In genomic region chr3R:8187446-8188133, dm6 we compare ENCODE assay signal across 3 fruit fly cellular contexts.
TF ChIP-seq lines count a peak whose summit lies in the region.

No protein-coding gene starts in this region.

- TF ChIP-seq CTCF in whole organism, embryonic (GFP tag; optimal IDR thresholded peaks at IDR 0.05; lab: Kevin White, UChicago), result no peak

TF ChIP-seq in whole organism, embryonic, 481 proteins besides CTCF, POLR2A, EP300 and RAD21 (continues in another document):
- no peak for TF ChIP-seq Kr (GFP tag; optimal IDR thresholded peaks at IDR 0.05; lab: Kevin White, UChicago)
- TF ChIP-seq tx (GFP tag; optimal IDR thresholded peaks at IDR 0.05; lab: Kevin White, UChicago), result no peak
- no peak for TF ChIP-seq CG9609 (GFP tag; optimal IDR thresholded peaks at IDR 0.05; lab: Kevin White, UChicago)
- no peak for TF ChIP-seq h (optimal IDR thresholded peaks at IDR 0.05; lab: Kevin White, UChicago)
- TF ChIP-seq CG15479 (GFP tag; optimal IDR thresholded peaks at IDR 0.05; lab: Kevin White, UChicago), result peak; percentile 98
- TF ChIP-seq row (GFP tag; IDR thresholded peaks at IDR 0.05; lab: Robert Waterston, UW), result peak; percentile 37; the same call in 1 of the 3 replicates
- TF ChIP-seq Elba2 (GFP tag; optimal IDR thresholded peaks at IDR 0.05; lab: Kevin White, UChicago), result no peak
- TF ChIP-seq exex (tag; optimal IDR thresholded peaks at IDR 0.05; lab: Kevin White, UChicago), result no peak
- TF ChIP-seq Adf1 (GFP tag; IDR thresholded peaks at IDR 0.05; lab: Robert Waterston, UW), result no peak
- TF ChIP-seq CG4360 (GFP tag; IDR thresholded peaks at IDR 0.05; lab: Robert Waterston, UW), result 0 out of 2 replicates have a peak, but pooled peaks have one; percentile 27
- TF ChIP-seq sens (GFP tag; lab: Kevin White, UChicago), result peak; percentile 75
- TF ChIP-seq CG8290 (GFP tag; optimal IDR thresholded peaks at IDR 0.05; lab: Kevin White, UChicago), result no peak
- TF ChIP-seq CG8290 (tag; optimal IDR thresholded peaks at IDR 0.05; lab: Kevin White, UChicago), result no peak
- TF ChIP-seq CG6791 (GFP tag; IDR thresholded peaks at IDR 0.05; lab: Robert Waterston, UW; ENCODE audit: partially characterized antibody), result no peak
- no peak for TF ChIP-seq CG7372 (GFP tag; IDR thresholded peaks at IDR 0.05; lab: Robert Waterston, UW)
- TF ChIP-seq dpn (GFP tag; optimal IDR thresholded peaks at IDR 0.05; lab: Kevin White, UChicago), result no peak
- no peak for TF ChIP-seq luna (GFP tag; optimal IDR thresholded peaks at IDR 0.05; lab: Kevin White, UChicago)
- no peak for TF ChIP-seq D19A (tag; optimal IDR thresholded peaks at IDR 0.05; lab: Kevin White, UChicago)
- TF ChIP-seq tin (GFP tag; optimal IDR thresholded peaks at IDR 0.05; lab: Kevin White, UChicago), result no peak
- TF ChIP-seq CG4617 (GFP tag; optimal IDR thresholded peaks at IDR 0.05; lab: Kevin White, UChicago; ENCODE audit: borderline replicate concordance), result no peak
- peak; percentile 85 for TF ChIP-seq Nf-YB (GFP tag; optimal IDR thresholded peaks at IDR 0.05; lab: Kevin White, UChicago)
- no peak for TF ChIP-seq CG17359 (tag; optimal IDR thresholded peaks at IDR 0.05; lab: Kevin White, UChicago)
- TF ChIP-seq CG1832 (GFP tag; optimal IDR thresholded peaks at IDR 0.05; lab: Kevin White, UChicago), result peak; percentile 48
- no peak for TF ChIP-seq Six4 (GFP tag; optimal IDR thresholded peaks at IDR 0.05; lab: Kevin White, UChicago)
- TF ChIP-seq wor (GFP tag; IDR thresholded peaks at IDR 0.05; lab: Robert Waterston, UW), result no peak
- no peak for TF ChIP-seq CG16813 (GFP tag; IDR thresholded peaks at IDR 0.05; lab: Robert Waterston, UW; ENCODE audit: partially characterized antibody)
- TF ChIP-seq Awh (GFP tag; IDR thresholded peaks at IDR 0.05; lab: Robert Waterston, UW), result no peak
- TF ChIP-seq CG14050 (GFP tag; IDR thresholded peaks at IDR 0.05; lab: Robert Waterston, UW), result no peak
- peak; percentile 40 for TF ChIP-seq Jarid2 (GFP tag; optimal IDR thresholded peaks at IDR 0.05; lab: Kevin White, UChicago)
- TF ChIP-seq CG2120 (GFP tag; optimal IDR thresholded peaks at IDR 0.05; lab: Kevin White, UChicago), result no peak
- TF ChIP-seq CG1602 (GFP tag; optimal IDR thresholded peaks at IDR 0.05; lab: Kevin White, UChicago), result no peak

TF ChIP-seq in whole organism, prepupa, 60 proteins besides CTCF, POLR2A, EP300 and RAD21:
- TF ChIP-seq CG10669 (GFP tag; optimal IDR thresholded peaks at IDR 0.05; lab: Kevin White, UChicago) (peak; percentile 11), spab (GFP tag; optimal IDR thresholded peaks at IDR 0.05; lab: Kevin White, UChicago) (no peak), Ets96B (tag; optimal IDR thresholded peaks at IDR 0.05; lab: Kevin White, UChicago) (no peak), CG11902 (GFP tag; optimal IDR thresholded peaks at IDR 0.05; lab: Kevin White, UChicago) (no peak), ss (GFP tag; optimal IDR thresholded peaks at IDR 0.05; lab: Kevin White, UChicago) (peak; percentile 3 to 5), CG11762 (GFP tag; optimal IDR thresholded peaks at IDR 0.05; lab: Kevin White, UChicago; ENCODE audit: insufficient read depth) (no peak), CG6163 (GFP tag; IDR thresholded peaks at IDR 0.05; lab: Robert Waterston, UW) (peak; percentile 37; the same call in 1 of the 3 replicates), Eip78C (GFP tag; lab: Kevin White, UChicago) (peak; percentile 15), CG1621 (tag; optimal IDR thresholded peaks at IDR 0.05; lab: Kevin White, UChicago) (peak; percentile 15), CG3919 (GFP tag; optimal IDR thresholded peaks at IDR 0.05; lab: Kevin White, UChicago) (peak; percentile 36), Met (GFP tag; optimal IDR thresholded peaks at IDR 0.05; lab: Kevin White, UChicago) (no peak), CG6854 (GFP tag; optimal IDR thresholded peaks at IDR 0.05; lab: Kevin White, UChicago) (no peak), topi (GFP tag; optimal IDR thresholded peaks at IDR 0.05; lab: Kevin White, UChicago) (no peak), CG16779 (tag; optimal IDR thresholded peaks at IDR 0.05; lab: Kevin White, UChicago) (no peak), Sox15 (GFP tag; optimal IDR thresholded peaks at IDR 0.05; lab: Kevin White, UChicago) (no peak)

TF ChIP-seq in whole organism, pupa, 21 proteins besides CTCF, POLR2A, EP300 and RAD21:
- TF ChIP-seq CG17806 (tag; optimal IDR thresholded peaks at IDR 0.05; lab: Kevin White, UChicago) (peak; percentile 7), D1 (tag; optimal IDR thresholded peaks at IDR 0.05; lab: Kevin White, UChicago) (no peak), CG8159 (tag; optimal IDR thresholded peaks at IDR 0.05; lab: Kevin White, UChicago) (peak; percentile 27), fd96Ca (GFP tag; IDR thresholded peaks at IDR 0.05; lab: Robert Waterston, UW) (0 out of 3 replicates have a peak, but pooled peaks have one; percentile 9), CG34367 (tag; optimal IDR thresholded peaks at IDR 0.05; lab: Kevin White, UChicago) (no peak), CG8301 (tag; optimal IDR thresholded peaks at IDR 0.05; lab: Kevin White, UChicago) (no peak), gl (tag; optimal IDR thresholded peaks at IDR 0.05; lab: Kevin White, UChicago) (no peak), CG14655 (GFP tag; optimal IDR thresholded peaks at IDR 0.05; lab: Kevin White, UChicago) (no peak), Pif1B (GFP tag; optimal IDR thresholded peaks at IDR 0.05; lab: Kevin White, UChicago) (no peak), Pif1A (GFP tag; optimal IDR thresholded peaks at IDR 0.05; lab: Kevin White, UChicago) (no peak), CG9948 (tag; optimal IDR thresholded peaks at IDR 0.05; lab: Kevin White, UChicago) (no peak)
